Worm (Caenorhabditis elegans) whole organism, L2 larva: ENCODE results near the gene cutl-27.

Experiments used
- C34F6.9 ChIP-seq: fragments of 150-350 bp; optimal IDR thresholded peaks from 2 replicates; lab custom pipeline; 2014; ENCODE audit warnings: missing biosample characterization, missing genetic modification characterization
- F13H6.1 ChIP-seq: sonication (generic microtip); optimal IDR thresholded peaks from 2 replicates; lab custom pipeline; 2016; ENCODE audit warnings: missing genetic modification characterization, missing compliant biosample characterization
- R02D3.7 ChIP-seq: fragments of 150-350 bp; optimal IDR thresholded peaks from 2 replicates; lab custom pipeline; 2014; ENCODE audit warnings: missing biosample characterization, missing genetic modification characterization
- Y55F3AM.14 ChIP-seq: fragments of 200-800 bp; sonication (Bioruptor generic); optimal IDR thresholded peaks from 2 replicates; lab custom pipeline; 2018; ENCODE audit warnings: mild to moderate bottlenecking, missing genetic modification characterization, missing compliant biosample characterization
- ZK546.5 ChIP-seq: sonication (generic microtip); optimal IDR thresholded peaks from 2 replicates; lab custom pipeline; 2017; ENCODE audit warnings: missing biosample characterization, missing genetic modification characterization
- alr-1 ChIP-seq: fragments of 150-350 bp; optimal IDR thresholded peaks from 2 replicates; lab custom pipeline; 2014; ENCODE audit warnings: missing biosample characterization, missing genetic modification characterization
- aly-2 ChIP-seq: fragments of 150-350 bp; optimal IDR thresholded peaks from 2 replicates; lab custom pipeline; 2014; ENCODE audit warnings: missing biosample characterization, missing genetic modification characterization
- ama-1 ChIP-seq: fragments of 150-350 bp; optimal IDR thresholded peaks from 2 replicates; lab custom pipeline; 2018; ENCODE audit warnings: inconsistent platforms
- blmp-1 ChIP-seq: sonication (generic microtip); optimal IDR thresholded peaks from 2 replicates; lab custom pipeline; 2017; ENCODE audit warnings: missing genetic modification characterization, mild to moderate bottlenecking, missing compliant biosample characterization, antibody characterized with exemption, moderate library complexity; ENCODE audit not compliant: insufficient read depth
- ceh-16 ChIP-seq: fragments of 150-350 bp; optimal IDR thresholded peaks from 2 replicates; lab custom pipeline; 2014; ENCODE audit warnings: missing biosample characterization, missing genetic modification characterization
- ceh-82 ChIP-seq: fragments of 150-350 bp; optimal IDR thresholded peaks from 2 replicates; lab custom pipeline; 2014; ENCODE audit warnings: missing biosample characterization, missing genetic modification characterization
- crh-2 ChIP-seq: sonication (generic microtip); optimal IDR thresholded peaks from 2 replicates; lab custom pipeline; 2017; ENCODE audit warnings: missing biosample characterization, missing genetic modification characterization
- dmd-4 ChIP-seq: sonication (generic microtip); optimal IDR thresholded peaks from 2 replicates; lab custom pipeline; 2017; ENCODE audit warnings: missing biosample characterization, missing genetic modification characterization
- egl-27 ChIP-seq: sonication (generic microtip); optimal IDR thresholded peaks from 3 replicates; lab custom pipeline; 2017; ENCODE audit warnings: missing biosample characterization, missing genetic modification reagents, missing genetic modification characterization
- elt-1 ChIP-seq: fragments of 150-350 bp; optimal IDR thresholded peaks from 2 replicates; lab custom pipeline; 2014; ENCODE audit warnings: missing biosample characterization, missing genetic modification characterization
- elt-3 ChIP-seq: sonication (generic microtip); optimal IDR thresholded peaks from 2 replicates; lab custom pipeline; 2017; ENCODE audit warnings: missing biosample characterization, missing genetic modification characterization
- fos-1 ChIP-seq: fragments of 150-350 bp; optimal IDR thresholded peaks from 2 replicates; lab custom pipeline; 2014; ENCODE audit warnings: missing biosample characterization, missing genetic modification characterization
- gmeb-1 ChIP-seq: fragments of 150-350 bp; optimal IDR thresholded peaks from 2 replicates; lab custom pipeline; 2014; ENCODE audit warnings: missing biosample characterization, missing genetic modification characterization
- lin-11 ChIP-seq: fragments of 150-350 bp; sonication (generic microtip); optimal IDR thresholded peaks from 2 replicates; lab custom pipeline; 2014; ENCODE audit warnings: missing biosample characterization, missing genetic modification characterization, inconsistent platforms, mixed read lengths
- lin-13 ChIP-seq: fragments of 150-350 bp; optimal IDR thresholded peaks from 2 replicates; lab custom pipeline; 2014; ENCODE audit warnings: missing biosample characterization, missing genetic modification reagents, missing genetic modification characterization
- lin-39 ChIP-seq: fragments of 150-350 bp; optimal IDR thresholded peaks from 2 replicates; lab custom pipeline; 2014; ENCODE audit warnings: missing biosample characterization, missing genetic modification reagents, missing genetic modification characterization
- lsy-2 ChIP-seq, 2 experiments: fragments of 150-350 bp in 1 of 2; sonication (generic microtip) in 1 of 2; optimal IDR thresholded peaks; 2 replicates each; lab custom pipeline; 2014 to 2017; ENCODE audit warnings: missing biosample characterization in 2 of 2, missing genetic modification characterization in 2 of 2
- mab-5 ChIP-seq: fragments of 150-350 bp; optimal IDR thresholded peaks from 2 replicates; lab custom pipeline; 2014; ENCODE audit warnings: missing biosample characterization, missing genetic modification characterization
- mbf-1 ChIP-seq: sonication (generic microtip); optimal IDR thresholded peaks from 2 replicates; lab custom pipeline; 2017; ENCODE audit warnings: missing biosample characterization, missing genetic modification characterization
- mdl-1 ChIP-seq, 2 experiments: fragments of 150-350 bp in 1 of 2; sonication (generic microtip) in 1 of 2; optimal IDR thresholded peaks; 2 replicates each; lab custom pipeline; 2017; ENCODE audit warnings: missing biosample characterization in 2 of 2, missing genetic modification characterization in 2 of 2
- nhr-10 ChIP-seq: sonication (generic microtip); optimal IDR thresholded peaks from 2 replicates; lab custom pipeline; 2017; ENCODE audit warnings: missing biosample characterization, missing genetic modification characterization
- nhr-11 ChIP-seq: fragments of 150-350 bp; optimal IDR thresholded peaks from 2 replicates; lab custom pipeline; 2014; ENCODE audit warnings: missing biosample characterization, missing genetic modification characterization
- nhr-12 ChIP-seq: fragments of 150-350 bp; optimal IDR thresholded peaks from 2 replicates; lab custom pipeline; 2014; ENCODE audit warnings: missing biosample characterization, missing genetic modification characterization
- nhr-129 ChIP-seq: fragments of 150-350 bp; optimal IDR thresholded peaks from 2 replicates; lab custom pipeline; 2014; ENCODE audit warnings: missing biosample characterization, missing genetic modification characterization
- nhr-21 ChIP-seq: fragments of 150-350 bp; optimal IDR thresholded peaks from 2 replicates; lab custom pipeline; 2014; ENCODE audit warnings: missing biosample characterization, missing genetic modification characterization
- nhr-23 ChIP-seq: fragments of 150-350 bp; optimal IDR thresholded peaks from 2 replicates; lab custom pipeline; 2014; ENCODE audit warnings: missing biosample characterization, missing genetic modification reagents, missing genetic modification characterization
- nhr-237 ChIP-seq: fragments of 150-350 bp; optimal IDR thresholded peaks from 2 replicates; lab custom pipeline; 2014; ENCODE audit warnings: missing biosample characterization, missing genetic modification characterization
- nhr-25 ChIP-seq: fragments of 150-350 bp; sonication (generic microtip); optimal IDR thresholded peaks from 3 replicates; lab custom pipeline; 2014; ENCODE audit warnings: missing biosample characterization, missing genetic modification characterization
- nhr-6 ChIP-seq: fragments of 150-350 bp; optimal IDR thresholded peaks from 2 replicates; lab custom pipeline; 2014; ENCODE audit warnings: missing biosample characterization, missing genetic modification characterization
- nhr-77 ChIP-seq: fragments of 150-350 bp; optimal IDR thresholded peaks from 2 replicates; lab custom pipeline; 2014; ENCODE audit warnings: missing biosample characterization, missing genetic modification characterization
- peb-1 ChIP-seq: fragments of 150-350 bp; optimal IDR thresholded peaks from 2 replicates; lab custom pipeline; 2014; ENCODE audit warnings: missing biosample characterization, missing genetic modification characterization
- sem-4 ChIP-seq: fragments of 150-350 bp; optimal IDR thresholded peaks from 2 replicates; lab custom pipeline; 2014; ENCODE audit warnings: missing biosample characterization, missing genetic modification reagents, missing genetic modification characterization
- skn-1 ChIP-seq: sonication (generic microtip); optimal IDR thresholded peaks from 2 replicates; lab custom pipeline; 2017; ENCODE audit warnings: missing biosample characterization, missing genetic modification characterization
- sma-3 ChIP-seq: sonication (generic microtip); optimal IDR thresholded peaks from 2 replicates; lab custom pipeline; 2016; ENCODE audit warnings: missing genetic modification reagents, missing genetic modification characterization, missing compliant biosample characterization
- sma-9 ChIP-seq, 2 experiments: fragments of 150-350 bp in 1 of 2; sonication (generic microtip) in 1 of 2; optimal IDR thresholded peaks; 2 replicates each; lab custom pipeline; 2014 to 2016; ENCODE audit warnings: missing genetic modification characterization in 2 of 2, mild to moderate bottlenecking in 1 of 2, missing biosample characterization in 1 of 2, missing compliant biosample characterization in 1 of 2, missing genetic modification reagents in 1 of 2, moderate library complexity in 1 of 2
- snpc-4 ChIP-seq: fragments of 150-350 bp; optimal IDR thresholded peaks from 2 replicates; lab custom pipeline; 2014; ENCODE audit warnings: missing biosample characterization, missing genetic modification characterization
- unc-39 ChIP-seq: fragments of 150-350 bp; optimal IDR thresholded peaks from 2 replicates; lab custom pipeline; 2014; ENCODE audit warnings: missing biosample characterization, missing genetic modification characterization
- unc-55 ChIP-seq: fragments of 150-350 bp; sonication (generic microtip); optimal IDR thresholded peaks from 3 replicates; lab custom pipeline; 2014; ENCODE audit warnings: missing biosample characterization, missing genetic modification reagents, missing genetic modification characterization
- unc-62 ChIP-seq: fragments of 150-350 bp; optimal IDR thresholded peaks from 2 replicates; lab custom pipeline; 2014; ENCODE audit warnings: missing biosample characterization, missing genetic modification reagents, missing genetic modification characterization
- zag-1 ChIP-seq: fragments of 150-350 bp; optimal IDR thresholded peaks from 2 replicates; lab custom pipeline; 2014; ENCODE audit warnings: missing biosample characterization, missing genetic modification characterization
- ztf-1 ChIP-seq: fragments of 200-800 bp; sonication (Bioruptor generic); conservative IDR thresholded peaks from 2 replicates; pipeline ENCODE4 v1.3.6; 2022; ENCODE audit warnings: missing genetic modification characterization, missing compliant biosample characterization
- ztf-11 ChIP-seq: sonication (generic microtip); optimal IDR thresholded peaks from 2 replicates; lab custom pipeline; 2017; ENCODE audit warnings: missing biosample characterization, missing genetic modification characterization
- ztf-4 ChIP-seq: fragments of 150-350 bp; optimal IDR thresholded peaks from 2 replicates; lab custom pipeline; 2014; ENCODE audit warnings: missing biosample characterization, missing genetic modification characterization

The cutl-27 gene

DNA sequence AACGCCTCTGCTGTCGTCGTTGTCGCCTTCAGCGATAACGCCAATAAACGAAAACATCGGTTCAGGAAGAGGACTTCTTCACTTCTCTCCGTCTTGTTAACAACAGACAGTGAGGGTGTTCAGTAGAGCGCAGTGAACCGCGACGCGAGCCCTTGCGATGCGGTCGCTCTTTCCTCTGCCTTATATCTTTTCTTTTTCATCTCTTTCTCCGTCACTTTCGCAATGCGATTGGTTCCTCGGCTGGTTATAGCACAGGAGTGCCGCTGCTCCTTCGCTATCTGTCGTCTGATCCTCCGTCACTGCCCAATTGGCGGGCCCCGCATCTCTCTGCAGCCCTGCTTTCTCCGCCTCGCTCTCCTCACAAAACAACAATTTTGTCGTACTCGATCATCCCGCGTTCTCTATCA is 21.2 kb upstream of the cutl-27 start:
- TF ChIP-seq C34F6.9 (tag; lab: Kevin White, UChicago): peak; percentile 91
- TF ChIP-seq skn-1 (tag; lab: Kevin White, UChicago): no peak
- TF ChIP-seq fos-1 (tag; lab: Kevin White, UChicago): peak; percentile 46
- TF ChIP-seq mbf-1 (tag; lab: Kevin White, UChicago): no peak
- no peak for TF ChIP-seq ceh-82 (tag; lab: Kevin White, UChicago)
- TF ChIP-seq Y55F3AM.14 (GFP tag; lab: Kevin White, UChicago): peak; percentile 43
- peak; percentile 77 for TF ChIP-seq lin-13
- peak; percentile 58 for TF ChIP-seq crh-2 (tag; lab: Kevin White, UChicago)
- peak; percentile 38 to 78 for TF ChIP-seq lsy-2 (tag; optimal IDR thresholded peaks at IDR 0.05; lab: Kevin White, UChicago)
- peak; percentile 26 for TF ChIP-seq sma-3 (GFP tag; lab: Kevin White, UChicago)
- TF ChIP-seq nhr-12 (tag; lab: Kevin White, UChicago): no peak
- TF ChIP-seq nhr-21 (tag; lab: Kevin White, UChicago): no peak
- TF ChIP-seq nhr-11 (tag; lab: Kevin White, UChicago): no peak
- peak; percentile 92 for TF ChIP-seq lin-11
- TF ChIP-seq alr-1 (tag; lab: Kevin White, UChicago): no peak
- TF ChIP-seq ztf-4 (tag; lab: Kevin White, UChicago): no peak
- no peak for TF ChIP-seq ztf-11
- no peak for TF ChIP-seq lin-39 (tag; lab: Kevin White, UChicago)
- TF ChIP-seq nhr-129 (tag; lab: Kevin White, UChicago): peak; percentile 94
- TF ChIP-seq ztf-1 (GFP tag; lab: Robert Waterston, UW): no peak
- no peak for TF ChIP-seq ceh-16 (tag; lab: Kevin White, UChicago)
- TF ChIP-seq blmp-1 (tag; lab: Kevin White, UChicago): no peak
- TF ChIP-seq gmeb-1 (tag; lab: Kevin White, UChicago): no peak
- TF ChIP-seq egl-27: peak; percentile 60
- peak; percentile 2 for TF ChIP-seq nhr-25 (tag; lab: Kevin White, UChicago)
- TF ChIP-seq nhr-10 (tag; lab: Kevin White, UChicago): no peak
- no peak for TF ChIP-seq dmd-4 (tag; lab: Kevin White, UChicago)
- peak; percentile 93 for TF ChIP-seq unc-55 (GFP tag; lab: Kevin White, UChicago)
- TF ChIP-seq mab-5 (tag; lab: Kevin White, UChicago): peak; percentile 42
- TF ChIP-seq nhr-237 (tag; lab: Kevin White, UChicago): no peak
- peak; percentile 16 for TF ChIP-seq nhr-6
- TF ChIP-seq zag-1: peak; percentile 90
- peak; percentile 72 for TF ChIP-seq sma-9 (GFP tag; optimal IDR thresholded peaks at IDR 0.05; lab: Kevin White, UChicago)
- no peak for TF ChIP-seq sma-9 (tag; optimal IDR thresholded peaks at IDR 0.05; lab: Kevin White, UChicago)
- no peak for TF ChIP-seq aly-2
- no peak for TF ChIP-seq ZK546.5 (tag; lab: Kevin White, UChicago)
- TF ChIP-seq sem-4 (tag; lab: Kevin White, UChicago): no peak
- no peak for TF ChIP-seq unc-39 (tag; lab: Kevin White, UChicago)
- TF ChIP-seq nhr-77 (tag; lab: Kevin White, UChicago): no peak
- no peak for TF ChIP-seq peb-1 (tag; lab: Kevin White, UChicago)
- peak; percentile 78 for TF ChIP-seq F13H6.1 (tag; lab: Kevin White, UChicago)
- no peak for TF ChIP-seq nhr-23 (tag; lab: Kevin White, UChicago)
- TF ChIP-seq snpc-4 (tag; lab: Kevin White, UChicago): peak; percentile 56
- no peak for TF ChIP-seq ama-1 (lab: Kevin White, UChicago)
- no peak for TF ChIP-seq elt-3 (tag; lab: Kevin White, UChicago)
- no peak for TF ChIP-seq unc-62 (GFP tag; lab: Kevin White, UChicago)
- no peak for TF ChIP-seq R02D3.7
- TF ChIP-seq elt-1 (tag; lab: Kevin White, UChicago): no peak
- TF ChIP-seq mdl-1 (tag; optimal IDR thresholded peaks at IDR 0.05; lab: Kevin White, UChicago): peak in 1 of 2 experiments; percentile 55
